Worm (Caenorhabditis elegans) whole organism, young adult: Measurements from ENCODE around the gene spe-42.

Experiments
- B0336.3 ChIP-seq: fragments of 200-800 bp; sonication (Bioruptor generic); IDR thresholded peaks from 2 replicates; pipeline ENCODE4 v1.3.6; 2022; ENCODE audit warnings: missing genetic modification characterization, missing compliant biosample characterization
- C17E4.6 ChIP-seq: fragments of 200-800 bp; sonication (Bioruptor generic); IDR thresholded peaks from 2 replicates; pipeline ENCODE4 v1.3.6; 2022; ENCODE audit warnings: missing genetic modification reagents, missing genetic modification characterization, missing compliant biosample characterization
- D2030.7 ChIP-seq: fragments of 200-800 bp; sonication (Bioruptor generic); IDR thresholded peaks from 2 replicates; pipeline ENCODE4 v1.3.6; 2022; ENCODE audit warnings: missing genetic modification reagents, missing genetic modification characterization, missing compliant biosample characterization
- F22D6.2 ChIP-seq: sonication (generic microtip); optimal IDR thresholded peaks from 2 replicates; lab custom pipeline; 2016; ENCODE audit warnings: mild to moderate bottlenecking, missing genetic modification characterization, missing compliant biosample characterization
- F23B12.7 ChIP-seq: sonication (generic microtip); optimal IDR thresholded peaks from 2 replicates; lab custom pipeline; 2017; ENCODE audit warnings: missing genetic modification characterization, mild to moderate bottlenecking, missing compliant biosample characterization, antibody characterized with exemption, moderate library complexity; ENCODE audit not compliant: insufficient read depth
- F39B2.1 ChIP-seq: fragments of 200-800 bp; sonication (Bioruptor generic); IDR thresholded peaks from 2 replicates; pipeline ENCODE4 v1.3.6; 2022; ENCODE audit warnings: missing genetic modification reagents, missing genetic modification characterization, missing compliant biosample characterization
- F55B11.4 ChIP-seq: sonication (generic microtip); optimal IDR thresholded peaks from 2 replicates; lab custom pipeline; 2016; ENCODE audit warnings: missing compliant biosample characterization, missing genetic modification characterization, borderline replicate concordance; ENCODE audit not compliant: insufficient read depth
- F57A8.1 ChIP-seq: fragments of 200-800 bp; sonication (Bioruptor generic); optimal IDR thresholded peaks from 2 replicates; lab custom pipeline; 2018; ENCODE audit warnings: mild to moderate bottlenecking, missing genetic modification characterization, moderate library complexity, missing compliant biosample characterization
- K11D2.4 ChIP-seq: fragments of 200-800 bp; sonication (Bioruptor generic); IDR thresholded peaks from 2 replicates; pipeline ENCODE4 v1.3.6; 2022; ENCODE audit warnings: missing genetic modification reagents, missing genetic modification characterization, missing compliant biosample characterization
- K12H6.12 ChIP-seq: fragments of 200-800 bp; sonication (Bioruptor generic); optimal IDR thresholded peaks from 2 replicates; lab custom pipeline; 2018; ENCODE audit warnings: mild to moderate bottlenecking, missing genetic modification characterization, missing compliant biosample characterization
- T26A5.8 ChIP-seq: sonication (generic microtip); optimal IDR thresholded peaks from 2 replicates; lab custom pipeline; 2016; ENCODE audit warnings: missing genetic modification characterization, missing compliant biosample characterization
- Y56A3A.18 ChIP-seq: fragments of 200-800 bp; sonication (Bioruptor generic); IDR thresholded peaks from 2 replicates; pipeline ENCODE4 v1.3.6; 2022; ENCODE audit warnings: missing genetic modification reagents, missing genetic modification characterization, missing compliant biosample characterization
- Y67H2A.10 ChIP-seq: fragments of 200-800 bp; sonication (Bioruptor generic); conservative IDR thresholded peaks from 2 replicates; pipeline ENCODE4 v1.3.6; 2022; ENCODE audit warnings: missing genetic modification reagents, missing genetic modification characterization, missing compliant biosample characterization
- Y95B8A.8 ChIP-seq: fragments of 200-800 bp; sonication (Bioruptor generic); IDR thresholded peaks from 2 replicates; pipeline ENCODE4 v1.3.6; 2022; ENCODE audit warnings: missing genetic modification reagents, missing genetic modification characterization, missing compliant biosample characterization
- atf-7 ChIP-seq: sonication (generic microtip); optimal IDR thresholded peaks from 2 replicates; lab custom pipeline; 2017; ENCODE audit warnings: mild to moderate bottlenecking, missing genetic modification characterization, missing compliant biosample characterization
- attf-3 ChIP-seq: fragments of 200-800 bp; sonication (Bioruptor generic); conservative IDR thresholded peaks from 2 replicates; pipeline ENCODE4 v1.3.6; 2022; ENCODE audit warnings: missing genetic modification reagents, missing genetic modification characterization, missing compliant biosample characterization
- attf-6 ChIP-seq: fragments of 200-800 bp; sonication (Bioruptor generic); IDR thresholded peaks from 2 replicates; pipeline ENCODE4 v1.3.6; 2022; ENCODE audit warnings: missing genetic modification reagents, missing genetic modification characterization, missing compliant biosample characterization
- bed-2 ChIP-seq: fragments of 200-800 bp; sonication (Bioruptor generic); IDR thresholded peaks from 2 replicates; pipeline ENCODE4 v1.3.6; 2022; ENCODE audit warnings: missing genetic modification reagents, missing genetic modification characterization, missing compliant biosample characterization
- cebp-1 ChIP-seq, 2 experiments: fragments of 200-800 bp in 1 of 2; sonication (Bioruptor generic) in 1 of 2; sonication (generic microtip) in 1 of 2; IDR thresholded peaks in 1 of 2; optimal IDR thresholded peaks in 1 of 2; 2 replicates each; pipeline versions ENCODE4 v1.3.6 to Lab custom; 2017 to 2022; ENCODE audit warnings: missing compliant biosample characterization in 2 of 2, missing genetic modification characterization in 2 of 2, mild to moderate bottlenecking in 1 of 2, missing genetic modification reagents in 1 of 2, moderate library complexity in 1 of 2
- cebp-2 ChIP-seq: fragments of 200-800 bp; sonication (Bioruptor generic); IDR thresholded peaks from 2 replicates; pipeline ENCODE4 v1.3.6; 2022; ENCODE audit warnings: missing genetic modification characterization, missing compliant biosample characterization
- die-1 ChIP-seq: sonication (generic microtip); optimal IDR thresholded peaks from 2 replicates; lab custom pipeline; 2016; ENCODE audit warnings: missing genotype, mild to moderate bottlenecking, missing genetic modification characterization, missing compliant biosample characterization
- dox-1 ChIP-seq: fragments of 200-800 bp; sonication (Bioruptor generic); IDR thresholded peaks from 2 replicates; pipeline ENCODE4 v1.3.6; 2022; ENCODE audit warnings: missing genetic modification reagents, missing genetic modification characterization, missing compliant biosample characterization
- fkh-3 ChIP-seq: sonication (generic microtip); optimal IDR thresholded peaks from 2 replicates; lab custom pipeline; 2016; ENCODE audit warnings: mild to moderate bottlenecking, missing genetic modification characterization, missing compliant biosample characterization
- him-1 ChIP-seq: sonication (generic microtip); optimal IDR thresholded peaks from 2 replicates; lab custom pipeline; 2016; ENCODE audit warnings: missing genotype, missing genetic modification reagents, missing genetic modification characterization, missing compliant biosample characterization
- hlh-26 ChIP-seq: fragments of 200-800 bp; sonication (Bioruptor generic); conservative IDR thresholded peaks from 2 replicates; pipeline ENCODE4 v1.3.6; 2022; ENCODE audit warnings: missing genetic modification reagents, missing genetic modification characterization, missing compliant biosample characterization
- lin-26 ChIP-seq: fragments of 200-800 bp; sonication (Bioruptor generic); IDR thresholded peaks from 2 replicates; pipeline ENCODE4 v1.3.6; 2022; ENCODE audit warnings: missing genetic modification reagents, missing genetic modification characterization, missing compliant biosample characterization
- lin-35 ChIP-seq, 3 experiments: fragments of 150-350 bp in 2 of 3; sonication (generic microtip) in 1 of 3; optimal IDR thresholded peaks; 2 replicates each; lab custom pipeline; 2014 to 2018; ENCODE audit warnings: missing biosample characterization in 3 of 3, missing genetic modification characterization in 3 of 3, missing genetic modification reagents in 3 of 3
- lin-40 ChIP-seq: sonication (generic microtip); optimal IDR thresholded peaks from 2 replicates; lab custom pipeline; 2016; ENCODE audit warnings: missing genetic modification characterization, mild to moderate bottlenecking, missing compliant biosample characterization, missing genotype, missing genetic modification reagents
- lsy-27 ChIP-seq: sonication (generic microtip); optimal IDR thresholded peaks from 2 replicates; lab custom pipeline; 2017; ENCODE audit warnings: missing genetic modification characterization, mild to moderate bottlenecking, missing compliant biosample characterization, antibody characterized with exemption, missing genotype, borderline replicate concordance; ENCODE audit not compliant: insufficient read depth
- madf-10 ChIP-seq: sonication (generic microtip); optimal IDR thresholded peaks from 2 replicates; lab custom pipeline; 2016; ENCODE audit warnings: mild to moderate bottlenecking, missing genetic modification characterization, missing compliant biosample characterization
- madf-3 ChIP-seq: fragments of 200-800 bp; sonication (Bioruptor generic); IDR thresholded peaks from 2 replicates; pipeline ENCODE4 v1.3.6; 2022; ENCODE audit warnings: missing genetic modification reagents, missing genetic modification characterization, missing compliant biosample characterization
- madf-8 ChIP-seq: fragments of 200-800 bp; sonication (Bioruptor generic); conservative IDR thresholded peaks from 2 replicates; pipeline ENCODE4 v1.3.6; 2022; ENCODE audit warnings: missing genetic modification reagents, missing genetic modification characterization, missing compliant biosample characterization
- mcd-1 ChIP-seq: fragments of 200-800 bp; sonication (Bioruptor generic); IDR thresholded peaks from 2 replicates; pipeline ENCODE4 v1.3.6; 2022; ENCODE audit warnings: missing genetic modification reagents, missing genetic modification characterization, missing compliant biosample characterization
- mel-28 ChIP-seq: sonication (generic microtip); optimal IDR thresholded peaks from 2 replicates; lab custom pipeline; 2016; ENCODE audit warnings: borderline replicate concordance, mild to moderate bottlenecking, missing genetic modification characterization, missing compliant biosample characterization
- mxl-1 ChIP-seq: sonication (generic microtip); optimal IDR thresholded peaks from 2 replicates; lab custom pipeline; 2016; ENCODE audit warnings: missing genetic modification characterization, missing compliant biosample characterization
- nhr-80 ChIP-seq: sonication (generic microtip); optimal IDR thresholded peaks from 2 replicates; lab custom pipeline; 2016; ENCODE audit warnings: missing genetic modification characterization, missing compliant biosample characterization
- nhr-90 ChIP-seq: sonication (generic microtip); optimal IDR thresholded peaks from 2 replicates; lab custom pipeline; 2016; ENCODE audit warnings: missing genotype, mild to moderate bottlenecking, missing genetic modification characterization, missing compliant biosample characterization
- rec-8 ChIP-seq, 2 experiments: sonication (generic microtip); optimal IDR thresholded peaks; 2 replicates each; lab custom pipeline; 2016; ENCODE audit warnings: mild to moderate bottlenecking in 2 of 2, missing genetic modification characterization in 2 of 2, missing genetic modification reagents in 2 of 2, missing genotype in 2 of 2, missing biosample characterization in 1 of 2, missing compliant biosample characterization in 1 of 2, moderate library complexity in 1 of 2
- rpc-1 ChIP-seq, 2 experiments: fragments of 150-350 bp in 1 of 2; sonication (generic microtip) in 1 of 2; optimal IDR thresholded peaks; 2 replicates each; lab custom pipeline; 2014 to 2018; ENCODE audit warnings: missing biosample characterization in 1 of 2, missing genetic modification characterization in 1 of 2, missing genetic modification reagents in 1 of 2, missing genotype in 1 of 2
- sea-2 ChIP-seq: fragments of 200-800 bp; sonication (Bioruptor generic); IDR thresholded peaks from 2 replicates; pipeline ENCODE4 v1.3.6; 2022; ENCODE audit warnings: missing genetic modification characterization, missing compliant biosample characterization
- unc-62 ChIP-seq: fragments of 150-350 bp; optimal IDR thresholded peaks from 2 replicates; lab custom pipeline; 2014; ENCODE audit warnings: missing biosample characterization, missing genetic modification reagents, missing genetic modification characterization
- xnd-1 ChIP-seq: sonication (generic microtip); optimal IDR thresholded peaks from 2 replicates; lab custom pipeline; 2016; ENCODE audit warnings: missing genotype, missing genetic modification reagents, missing genetic modification characterization, missing compliant biosample characterization
- zim-3 ChIP-seq: sonication (generic microtip); optimal IDR thresholded peaks from 2 replicates; lab custom pipeline; 2017; ENCODE audit warnings: mild to moderate bottlenecking, missing genetic modification characterization, moderate library complexity, missing compliant biosample characterization
- ztf-6 ChIP-seq: fragments of 200-800 bp; sonication (Bioruptor generic); IDR thresholded peaks from 2 replicates; pipeline ENCODE4 v1.3.6; 2022; ENCODE audit warnings: missing genetic modification reagents, missing genetic modification characterization, missing compliant biosample characterization

The spe-42 gene

ce11 chrV:11782809-11783440 is 46.1 kb upstream of the spe-42 start, which contains the start of gene F55A11.11 (continued):
- TF ChIP-seq die-1 (tag; lab: Kevin White, UChicago) = peak; percentile 96
- TF ChIP-seq mel-28 = peak; percentile 57
- peak; percentile 79 for TF ChIP-seq K12H6.12
- TF ChIP-seq bed-2 = peak; percentile 59; the same call in 1 of the 2 replicates
- TF ChIP-seq madf-10 (tag; lab: Kevin White, UChicago) = peak; percentile 89
- peak; percentile 73 for TF ChIP-seq F23B12.7 (tag; lab: Kevin White, UChicago)
- TF ChIP-seq B0336.3 (GFP tag; lab: Robert Waterston, UW) = peak; percentile 84
- peak; percentile 85; the same call in 1 of the 2 replicates for TF ChIP-seq Y95B8A.8 (GFP tag; lab: Robert Waterston, UW)
- TF ChIP-seq ztf-6 (GFP tag; lab: Robert Waterston, UW) = peak; percentile 84; the same call in 1 of the 2 replicates
- peak; percentile 93; the same call in 1 of the 2 replicates for TF ChIP-seq dox-1 (GFP tag; lab: Robert Waterston, UW)
- peak; percentile 92 for TF ChIP-seq cebp-2
- TF ChIP-seq C17E4.6 = no peak
- peak; percentile 83 for TF ChIP-seq D2030.7
- TF ChIP-seq rpc-1 (optimal IDR thresholded peaks at IDR 0.05; lab: Kevin White, UChicago) = peak; percentile 97
- TF ChIP-seq rpc-1 (tag; optimal IDR thresholded peaks at IDR 0.05; lab: Kevin White, UChicago) = peak; percentile 98
- peak; percentile 77 for TF ChIP-seq attf-6 (GFP tag; lab: Robert Waterston, UW)
- TF ChIP-seq F55B11.4 (tag; lab: Kevin White, UChicago) = no peak
- peak; percentile 42 for TF ChIP-seq nhr-80
- TF ChIP-seq K11D2.4 (GFP tag; lab: Robert Waterston, UW) = peak; percentile 76
- TF ChIP-seq lin-26 (GFP tag; lab: Robert Waterston, UW) = peak; percentile 97
- peak; percentile 94 for TF ChIP-seq mxl-1 (tag; lab: Kevin White, UChicago)
- TF ChIP-seq lin-40 (tag; lab: Kevin White, UChicago) = peak; percentile 73
- peak; percentile 75 for TF ChIP-seq attf-3 (GFP tag; lab: Robert Waterston, UW)
- no peak; the same call in 1 of the 2 replicates for TF ChIP-seq mcd-1 (GFP tag; lab: Robert Waterston, UW)
- peak; percentile 37; the same call in 1 of the 2 replicates for TF ChIP-seq madf-8 (GFP tag; lab: Robert Waterston, UW)
- TF ChIP-seq lin-35 (GFP tag; optimal IDR thresholded peaks at IDR 0.05; lab: Kevin White, UChicago) = peak in 2 of 3 experiments; percentile 24 to 85
- TF ChIP-seq him-1 = peak; percentile 97
- TF ChIP-seq cebp-1 (GFP tag; IDR thresholded peaks at IDR 0.05; lab: Robert Waterston, UW) = peak; percentile 72
- peak; percentile 85 for TF ChIP-seq cebp-1 (tag; optimal IDR thresholded peaks at IDR 0.05; lab: Kevin White, UChicago)
- 0 out of 2 replicates have a peak, but pooled peaks have one; percentile 56 for TF ChIP-seq Y67H2A.10 (GFP tag; lab: Robert Waterston, UW)
- peak; percentile 74 for TF ChIP-seq F57A8.1 (GFP tag; lab: Kevin White, UChicago)
- TF ChIP-seq F39B2.1 (GFP tag; lab: Robert Waterston, UW) = no peak
- TF ChIP-seq rec-8 (tag; optimal IDR thresholded peaks at IDR 0.05; lab: Kevin White, UChicago) = peak; percentile 91 to 96
- peak; percentile 74; the same call in 1 of the 2 replicates for TF ChIP-seq sea-2
- peak; percentile 54 for TF ChIP-seq unc-62 (GFP tag; lab: Kevin White, UChicago)
- peak; percentile 79 for TF ChIP-seq lsy-27 (tag; lab: Kevin White, UChicago)
- TF ChIP-seq T26A5.8 (tag; lab: Kevin White, UChicago) = peak; percentile 89
- TF ChIP-seq hlh-26 (GFP tag; lab: Robert Waterston, UW) = no peak
- peak; percentile 97 for TF ChIP-seq zim-3
- peak; percentile 94 for TF ChIP-seq fkh-3 (tag; lab: Kevin White, UChicago)
- peak; percentile 86 for TF ChIP-seq madf-3 (GFP tag; lab: Robert Waterston, UW)
- TF ChIP-seq atf-7 = peak; percentile 77
- TF ChIP-seq Y56A3A.18 (GFP tag; lab: Robert Waterston, UW) = peak; percentile 89
- TF ChIP-seq nhr-90 = peak; percentile 96
- TF ChIP-seq F22D6.2 (tag; lab: Kevin White, UChicago) = peak; percentile 63
- peak; percentile 33 for TF ChIP-seq xnd-1 (tag; lab: Kevin White, UChicago)
